Fruit fly (Drosophila melanogaster): Measurements from ENCODE around the gene CG43349.

- TF ChIP-seq CG8478 (optimal IDR thresholded peaks at IDR 0.05), result no peak
- TF ChIP-seq usp (GFP tag; optimal IDR thresholded peaks at IDR 0.05), result no peak
- TF ChIP-seq pan (optimal IDR thresholded peaks at IDR 0.05), result no peak
These were observed 36.4 kb upstream of the CG43349 start, which contains the start of gene CG5080 for dm6 chr2L:1163538-1164143.
